Fruit fly (Drosophila melanogaster): ENCODE measurements around the gene CG2202.

DNA sequence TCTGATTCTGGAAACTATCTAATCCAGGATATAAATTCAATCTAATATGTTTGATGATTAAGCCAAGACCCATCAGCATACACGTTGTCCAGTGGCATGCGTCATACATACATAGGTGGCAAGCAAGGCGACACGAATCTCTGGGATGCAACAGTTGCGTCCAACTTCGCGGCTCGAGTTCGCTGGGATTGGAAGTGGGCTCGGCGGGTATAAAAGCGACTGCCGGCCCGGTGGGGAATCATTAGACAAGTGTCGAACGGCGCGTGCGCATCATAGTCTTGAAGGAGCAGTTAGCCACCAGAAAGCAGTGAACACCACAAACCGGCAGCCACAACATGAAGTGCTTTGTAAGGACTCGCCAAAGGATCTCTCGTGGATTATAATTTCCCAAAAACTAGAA, 20.5 kb downstream of the CG2202 start, which contains the start of gene CG2157:
- TF ChIP-seq CG3995 (GFP tag; optimal IDR thresholded peaks at IDR 0.05), result no peak
- TF ChIP-seq ssp (GFP tag; IDR thresholded peaks at IDR 0.05), result no peak
- no peak for TF ChIP-seq nmo (GFP tag; optimal IDR thresholded peaks at IDR 0.05)
- no peak for TF ChIP-seq psq (GFP tag; optimal IDR thresholded peaks at IDR 0.05)
- no peak for TF ChIP-seq btn (GFP tag; optimal IDR thresholded peaks at IDR 0.05)
- TF ChIP-seq onecut (GFP tag; IDR thresholded peaks at IDR 0.05), result no peak
- TF ChIP-seq CG10979 (tag; optimal IDR thresholded peaks at IDR 0.05), result no peak
- TF ChIP-seq H2.0 (GFP tag; IDR thresholded peaks at IDR 0.05), result no peak
- TF ChIP-seq exex (tag; optimal IDR thresholded peaks at IDR 0.05), result no peak
- TF ChIP-seq CG16863 (GFP tag; optimal IDR thresholded peaks at IDR 0.05), result no peak
- no peak for TF ChIP-seq CG34422 (GFP tag; IDR thresholded peaks at IDR 0.05)
- TF ChIP-seq Aef1 (GFP tag; IDR thresholded peaks at IDR 0.05), result no peak
- no peak for TF ChIP-seq CG9727 (GFP tag; optimal IDR thresholded peaks at IDR 0.05)
